Fruit fly (Drosophila melanogaster) whole organism, embryonic: ENCODE results near the gene Orc2.
A peak's percentile ranks its signal among the peaks of the same experiment; 100 is the strongest.

Experiments
- Abd-B ChIP-seq: fragments of 200-800 bp; sonication (Bioruptor generic); optimal IDR thresholded peaks from 2 replicates; lab custom pipeline; 2018; ENCODE audit warnings: missing biosample characterization, mild to moderate bottlenecking, missing genetic modification characterization, moderate library complexity
- Blimp-1 ChIP-seq: fragments of 200-800 bp; sonication (Bioruptor generic); optimal IDR thresholded peaks from 3 replicates; lab custom pipeline; 2018; ENCODE audit warnings: missing biosample characterization, missing genetic modification characterization, mild to moderate bottlenecking, moderate library complexity, missing genetic modification reagents
- CG10267 ChIP-seq: fragments of 200-800 bp; sonication (Bioruptor generic); optimal IDR thresholded peaks from 2 replicates; lab custom pipeline; 2018; ENCODE audit warnings: missing biosample characterization, mild to moderate bottlenecking, missing genetic modification characterization, moderate library complexity
- CG10654 ChIP-seq: fragments of 200-800 bp; sonication (Bioruptor generic); optimal IDR thresholded peaks from 2 replicates; lab custom pipeline; 2016; ENCODE audit warnings: missing biosample characterization, missing genetic modification characterization
- CG10959 ChIP-seq: fragments of 200-800 bp; sonication (Bioruptor generic); IDR thresholded peaks from 2 replicates; pipeline ENCODE4 v1.3.6; 2022; ENCODE audit warnings: missing biosample characterization, missing genetic modification characterization
- CG11398 ChIP-seq: fragments of 200-800 bp; sonication (Bioruptor generic); optimal IDR thresholded peaks from 2 replicates; lab custom pipeline; 2016; ENCODE audit warnings: missing biosample characterization, missing genetic modification characterization
- CG11696 ChIP-seq: fragments of 200-800 bp; sonication (Bioruptor generic); IDR thresholded peaks from 2 replicates; pipeline ENCODE4 v1.3.6; 2022; ENCODE audit warnings: missing biosample characterization, missing genetic modification characterization
- CG11723 ChIP-seq: fragments of 200-800 bp; sonication (Bioruptor generic); optimal IDR thresholded peaks from 2 replicates; lab custom pipeline; 2017; ENCODE audit warnings: missing biosample characterization, mild to moderate bottlenecking, missing genetic modification characterization
- CG14441 ChIP-seq: fragments of 200-800 bp; sonication (Bioruptor generic); IDR thresholded peaks from 2 replicates; pipeline ENCODE4 v1.3.6; 2022; ENCODE audit warnings: missing biosample characterization, missing genetic modification characterization
- CG2116 ChIP-seq: fragments of 200-800 bp; sonication (Bioruptor generic); optimal IDR thresholded peaks from 3 replicates; lab custom pipeline; 2018; ENCODE audit warnings: missing biosample characterization, mild to moderate bottlenecking, missing genetic modification characterization
- CG2889 ChIP-seq: fragments of 200-800 bp; sonication (Bioruptor generic); IDR thresholded peaks from 3 replicates; pipeline ENCODE4 v1.3.6; 2022; ENCODE audit warnings: missing biosample characterization, missing genetic modification characterization
- CG31365 ChIP-seq: fragments of 200-800 bp; sonication (Bioruptor generic); optimal IDR thresholded peaks from 2 replicates; lab custom pipeline; 2018; ENCODE audit warnings: missing biosample characterization, mild to moderate bottlenecking, missing genetic modification characterization
- CG31388 ChIP-seq: fragments of 200-800 bp; sonication (Bioruptor generic); optimal IDR thresholded peaks from 2 replicates; lab custom pipeline; 2016; ENCODE audit warnings: missing biosample characterization, missing genetic modification characterization
- CG3163 ChIP-seq: fragments of 200-800 bp; sonication (Bioruptor generic); optimal IDR thresholded peaks from 3 replicates; lab custom pipeline; 2016; ENCODE audit warnings: missing biosample characterization, missing genetic modification characterization
- CG33213 ChIP-seq: fragments of 200-800 bp; sonication (Bioruptor generic); optimal IDR thresholded peaks from 3 replicates; lab custom pipeline; 2016; ENCODE audit warnings: missing biosample characterization, missing genetic modification characterization
- CG3838 ChIP-seq: fragments of 200-800 bp; sonication (Bioruptor generic); optimal IDR thresholded peaks from 3 replicates; lab custom pipeline; 2016; ENCODE audit warnings: missing biosample characterization, missing genetic modification characterization
- CG4360 ChIP-seq: fragments of 200-800 bp; sonication (Bioruptor generic); IDR thresholded peaks from 2 replicates; pipeline ENCODE4 v1.3.6; 2022; ENCODE audit warnings: missing biosample characterization, missing genetic modification characterization
- CG43689 ChIP-seq: fragments of 200-800 bp; sonication (Bioruptor generic); IDR thresholded peaks from 2 replicates; pipeline ENCODE4 v1.3.6; 2022; ENCODE audit warnings: missing biosample characterization, missing genetic modification characterization
- CG5953 ChIP-seq: fragments of 200-800 bp; sonication (Bioruptor generic); IDR thresholded peaks from 2 replicates; pipeline ENCODE4 v1.3.6; 2022; ENCODE audit warnings: missing biosample characterization, missing genetic modification characterization
- CG6813 ChIP-seq: fragments of 200-800 bp; sonication (Bioruptor generic); optimal IDR thresholded peaks from 2 replicates; lab custom pipeline; 2017; ENCODE audit warnings: missing biosample characterization, missing genetic modification characterization, mild to moderate bottlenecking, moderate library complexity, missing genetic modification reagents
- CG9817 ChIP-seq: fragments of 200-800 bp; sonication (Bioruptor generic); optimal IDR thresholded peaks from 2 replicates; lab custom pipeline; 2018; ENCODE audit warnings: missing biosample characterization, mild to moderate bottlenecking, missing genetic modification characterization, moderate library complexity
- Elba2 ChIP-seq: fragments of 200-800 bp; sonication (Bioruptor generic); optimal IDR thresholded peaks from 3 replicates; lab custom pipeline; 2016; ENCODE audit warnings: missing biosample characterization, missing genetic modification characterization
- Fer1 ChIP-seq: fragments of 200-800 bp; sonication (Bioruptor generic); optimal IDR thresholded peaks from 2 replicates; lab custom pipeline; 2017; ENCODE audit warnings: missing biosample characterization, mild to moderate bottlenecking, missing genetic modification characterization
- Lim3 ChIP-seq: fragments of 200-800 bp; sonication (Bioruptor generic); IDR thresholded peaks from 2 replicates; pipeline ENCODE4 v1.3.6; 2022; ENCODE audit warnings: missing biosample characterization, missing genetic modification characterization
- MESR4 ChIP-seq: fragments of 200-800 bp; sonication (Bioruptor generic); optimal IDR thresholded peaks from 2 replicates; lab custom pipeline; 2018; ENCODE audit warnings: missing biosample characterization, mild to moderate bottlenecking, missing genetic modification characterization, moderate library complexity
- NC2β ChIP-seq: fragments of 200-800 bp; sonication (Bioruptor generic); optimal IDR thresholded peaks from 2 replicates; lab custom pipeline; 2016; ENCODE audit warnings: missing biosample characterization, missing genetic modification characterization
- NK7.1 ChIP-seq: fragments of 200-800 bp; sonication (Bioruptor generic); optimal IDR thresholded peaks from 3 replicates; lab custom pipeline; 2016; ENCODE audit warnings: missing biosample characterization, missing genetic modification characterization
- Nf-YB ChIP-seq: fragments of 200-800 bp; sonication (Bioruptor generic); optimal IDR thresholded peaks from 3 replicates; lab custom pipeline; 2019; ENCODE audit warnings: missing biosample characterization, mild to moderate bottlenecking, missing genetic modification characterization, moderate library complexity
- Nf-YC ChIP-seq: fragments of 200-800 bp; optimal IDR thresholded peaks from 3 replicates; lab custom pipeline; 2019; ENCODE audit warnings: missing biosample characterization, mild to moderate bottlenecking, missing genetic modification characterization, moderate library complexity
- NfI ChIP-seq: fragments of 200-800 bp; sonication (Bioruptor generic); optimal IDR thresholded peaks from 3 replicates; lab custom pipeline; 2018; ENCODE audit warnings: missing biosample characterization, mild to moderate bottlenecking, missing genetic modification characterization, moderate library complexity
- Ptx1 ChIP-seq: fragments of 200-800 bp; sonication (Bioruptor generic); IDR thresholded peaks from 2 replicates; pipeline ENCODE4 v1.3.6; 2022; ENCODE audit warnings: missing biosample characterization, missing genetic modification characterization
- Xbp1 ChIP-seq: fragments of 200-800 bp; sonication (Bioruptor generic); optimal IDR thresholded peaks from 3 replicates; lab custom pipeline; 2016; ENCODE audit warnings: missing biosample characterization, mild to moderate bottlenecking, missing genetic modification characterization
- ac ChIP-seq: fragments of 200-800 bp; sonication (Bioruptor generic); optimal IDR thresholded peaks from 3 replicates; lab custom pipeline; 2017; ENCODE audit warnings: missing biosample characterization, mild to moderate bottlenecking, missing genetic modification characterization
- ci ChIP-seq: fragments of 200-800 bp; sonication (Bioruptor generic); IDR thresholded peaks from 3 replicates; pipeline ENCODE4 v1.3.6; 2022; ENCODE audit warnings: missing biosample characterization, missing genetic modification characterization
- crol ChIP-seq: fragments of 200-800 bp; sonication (Bioruptor generic); IDR thresholded peaks from 2 replicates; pipeline ENCODE4 v1.3.6; 2022; ENCODE audit warnings: missing biosample characterization, missing genetic modification characterization
- dysf ChIP-seq: fragments of 200-800 bp; sonication (Bioruptor generic); IDR thresholded peaks from 3 replicates; pipeline ENCODE4 v1.3.6; 2022; ENCODE audit warnings: missing biosample characterization, missing genetic modification characterization
- eve ChIP-seq, 2 experiments: fragments of >200 bp; optimal IDR thresholded peaks; 2 replicates each; lab custom pipeline; 2017; ENCODE audit warnings: missing biosample characterization in 2 of 2, missing genetic modification characterization in 2 of 2
- exex ChIP-seq: fragments of 200-800 bp; sonication (Bioruptor generic); optimal IDR thresholded peaks from 4 replicates; lab custom pipeline; 2018; ENCODE audit warnings: missing biosample characterization, mild to moderate bottlenecking, missing genetic modification characterization, moderate library complexity
- fd64A ChIP-seq: fragments of 200-800 bp; sonication (Bioruptor generic); optimal IDR thresholded peaks from 3 replicates; lab custom pipeline; 2018; ENCODE audit warnings: missing biosample characterization, mild to moderate bottlenecking, missing genetic modification characterization
- fu2 ChIP-seq: fragments of 200-800 bp; sonication (Bioruptor generic); optimal IDR thresholded peaks from 2 replicates; lab custom pipeline; 2016; ENCODE audit warnings: missing biosample characterization, missing genetic modification characterization
- gsb-n ChIP-seq: fragments of 200-800 bp; sonication (Bioruptor generic); optimal IDR thresholded peaks from 3 replicates; lab custom pipeline; 2018; ENCODE audit warnings: missing biosample characterization, mild to moderate bottlenecking, missing genetic modification characterization
- kay ChIP-seq: fragments of 200-800 bp; sonication (Bioruptor generic); optimal IDR thresholded peaks from 2 replicates; lab custom pipeline; 2016; ENCODE audit warnings: missing biosample characterization, missing genetic modification characterization
- ken ChIP-seq: fragments of 200-800 bp; sonication (Bioruptor generic); IDR thresholded peaks from 3 replicates; pipeline ENCODE4 v1.3.6; 2022; ENCODE audit warnings: missing biosample characterization, missing genetic modification characterization
- oc ChIP-seq: fragments of 200-800 bp; sonication (Bioruptor generic); optimal IDR thresholded peaks from 2 replicates; lab custom pipeline; 2018; ENCODE audit warnings: missing biosample characterization, mild to moderate bottlenecking, missing genetic modification characterization, moderate library complexity
- odd ChIP-seq: fragments of 200-800 bp; sonication (Bioruptor generic); optimal IDR thresholded peaks from 2 replicates; lab custom pipeline; 2017; ENCODE audit warnings: missing biosample characterization, mild to moderate bottlenecking, missing genetic modification characterization
- sens ChIP-seq: fragments of 200-800 bp; sonication (Bioruptor generic); peaks from one replicate; lab custom pipeline; 2016; ENCODE audit warnings: missing biosample characterization, missing genetic modification characterization
- sqz ChIP-seq: fragments of 200-800 bp; sonication (Bioruptor generic); optimal IDR thresholded peaks from 3 replicates; lab custom pipeline; 2018; ENCODE audit warnings: missing biosample characterization, mild to moderate bottlenecking, missing genetic modification characterization
- vvl ChIP-seq: fragments of 200-800 bp; sonication (Bioruptor generic); IDR thresholded peaks from 2 replicates; pipeline ENCODE4 v1.3.6; 2022; ENCODE audit warnings: missing biosample characterization, missing genetic modification characterization
- wdn ChIP-seq: fragments of 200-800 bp; sonication (Bioruptor generic); IDR thresholded peaks from 2 replicates; pipeline ENCODE4 v1.3.6; 2022; ENCODE audit warnings: missing biosample characterization, missing genetic modification characterization

Orc2 gene

DNA sequence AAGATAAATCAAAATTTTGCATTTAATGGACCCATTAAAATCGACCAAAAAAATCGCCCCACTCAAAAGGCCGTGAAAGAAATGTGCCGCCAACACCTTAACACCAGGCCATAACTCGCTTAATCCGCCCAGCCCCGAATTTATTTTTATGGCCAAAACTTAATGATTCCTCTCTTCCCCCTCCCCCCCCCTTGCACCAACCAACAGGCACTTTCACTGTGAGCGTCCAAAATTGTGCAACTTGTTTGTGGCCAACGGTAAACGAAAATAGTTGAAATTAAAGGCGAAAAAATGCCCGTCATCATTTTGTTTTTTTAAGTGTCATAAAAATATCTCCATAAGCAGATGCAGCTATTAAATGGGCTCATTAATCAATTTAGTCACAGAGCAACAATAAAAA, 18.6 kb upstream of the Orc2 start:
- no peak for TF ChIP-seq CG33213 (GFP tag; lab: Kevin White, UChicago)
- no peak for TF ChIP-seq MESR4 (GFP tag; lab: Kevin White, UChicago)
- TF ChIP-seq CG14441 (GFP tag; lab: Robert Waterston, UW) = no peak
- TF ChIP-seq CG2116 = no peak
- no peak for TF ChIP-seq NC2β (GFP tag; lab: Kevin White, UChicago)
- no peak for TF ChIP-seq CG31388 (GFP tag; lab: Kevin White, UChicago)
- peak; percentile 58 for TF ChIP-seq Blimp-1 (GFP tag; lab: Kevin White, UChicago)
- no peak for TF ChIP-seq ac
- no peak for TF ChIP-seq odd (GFP tag; lab: Kevin White, UChicago)
- TF ChIP-seq CG10959 (GFP tag; lab: Robert Waterston, UW) = no peak
- no peak for TF ChIP-seq Fer1 (GFP tag; lab: Kevin White, UChicago)
- no peak for TF ChIP-seq Nf-YB (GFP tag; lab: Kevin White, UChicago)
- no peak for TF ChIP-seq NK7.1 (GFP tag; lab: Kevin White, UChicago)
- TF ChIP-seq vvl (GFP tag; lab: Robert Waterston, UW) = peak; percentile 24; the same call in 1 of the 2 replicates
- TF ChIP-seq CG31365 (tag; lab: Kevin White, UChicago) = no peak
- TF ChIP-seq NfI (GFP tag; lab: Kevin White, UChicago) = no peak
- no peak for TF ChIP-seq Xbp1 (GFP tag; lab: Kevin White, UChicago)
- TF ChIP-seq ken (GFP tag; lab: Robert Waterston, UW) = no peak
- TF ChIP-seq fu2 = no peak
- TF ChIP-seq Lim3 (GFP tag; lab: Robert Waterston, UW) = no peak
- TF ChIP-seq CG11723 (GFP tag; lab: Kevin White, UChicago) = no peak
- TF ChIP-seq crol (GFP tag; lab: Robert Waterston, UW) = peak; percentile 52
- TF ChIP-seq wdn (GFP tag; lab: Robert Waterston, UW) = no peak
- TF ChIP-seq CG11398 (GFP tag; lab: Kevin White, UChicago) = no peak
- no peak for TF ChIP-seq CG6813 (GFP tag; lab: Kevin White, UChicago)
- peak; percentile 39 for TF ChIP-seq oc (tag; lab: Kevin White, UChicago)
- no peak for TF ChIP-seq Elba2 (GFP tag; lab: Kevin White, UChicago)
- no peak for TF ChIP-seq CG43689
- no peak for TF ChIP-seq CG3838
- no peak for TF ChIP-seq exex (tag; lab: Kevin White, UChicago)
- TF ChIP-seq CG3163 (GFP tag; lab: Kevin White, UChicago) = no peak
- TF ChIP-seq CG10654 (GFP tag; lab: Kevin White, UChicago) = no peak
- no peak for TF ChIP-seq CG5953 (GFP tag; lab: Robert Waterston, UW)
- no peak for TF ChIP-seq kay
- TF ChIP-seq CG10267 (tag; lab: Kevin White, UChicago) = no peak
- no peak for TF ChIP-seq fd64A
- peak; percentile 13 for TF ChIP-seq Abd-B
- no peak for TF ChIP-seq Ptx1
- no peak for TF ChIP-seq dysf
- 0 out of 3 replicates have a peak, but pooled peaks have one; percentile 23 for TF ChIP-seq ci (GFP tag; lab: Robert Waterston, UW)

DNA sequence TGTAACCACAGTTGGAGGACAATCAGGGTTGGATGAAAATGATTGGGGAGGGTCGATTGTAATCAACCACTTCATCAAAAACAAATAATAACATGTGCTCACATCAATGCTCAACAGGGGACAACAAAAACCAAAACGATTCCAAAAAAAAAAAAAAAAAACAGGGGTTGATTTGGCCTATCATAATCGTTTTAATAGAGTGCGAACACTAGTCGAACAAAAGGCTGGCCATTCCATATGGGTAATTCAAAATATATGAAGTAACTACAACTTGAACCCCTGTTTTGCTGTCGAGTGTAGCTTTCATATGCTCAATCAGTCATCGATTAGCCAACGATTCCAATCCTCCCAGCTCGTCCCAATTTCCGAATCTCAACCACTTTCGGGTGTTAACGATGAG, 17.3 kb upstream of the Orc2 start:
- 0 out of 2 replicates have a peak, but pooled peaks have one; percentile 13 for TF ChIP-seq CG4360 (GFP tag; lab: Robert Waterston, UW)
- TF ChIP-seq ci (GFP tag; lab: Robert Waterston, UW) = 0 out of 3 replicates have a peak, but pooled peaks have one; percentile 18
- TF ChIP-seq sqz (GFP tag; lab: Kevin White, UChicago) = peak; percentile 79
- TF ChIP-seq CG2889 = 0 out of 3 replicates have a peak, but pooled peaks have one; percentile 26
- peak; percentile 55 for TF ChIP-seq Nf-YC (tag; lab: Kevin White, UChicago)
- peak; percentile 77 for TF ChIP-seq Nf-YB (GFP tag; lab: Kevin White, UChicago)
- no peak for TF ChIP-seq CG11696 (GFP tag; lab: Robert Waterston, UW)
- TF ChIP-seq gsb-n (tag; lab: Kevin White, UChicago) = peak; percentile 14
- TF ChIP-seq CG9817 (tag; lab: Kevin White, UChicago) = no peak
- peak; percentile 75 for TF ChIP-seq sens (GFP tag; lab: Kevin White, UChicago)
- peak in 1 of 2 experiments; percentile 3 for TF ChIP-seq eve (GFP tag; optimal IDR thresholded peaks at IDR 0.05; lab: Kevin White, UChicago)
